Fruit fly (Drosophila melanogaster) whole organism, wandering third instar larva: Measurements from ENCODE around the gene Naa30A.

Source experiments
- HLH106 ChIP-seq: fragments of 200-800 bp; optimal IDR thresholded peaks from 3 replicates; lab custom pipeline; 2019; ENCODE audit warnings: missing biosample characterization, mild to moderate bottlenecking, missing genetic modification characterization, moderate library complexity
- Mio ChIP-seq: sonication (Bioruptor generic); optimal IDR thresholded peaks from 2 replicates; lab custom pipeline; 2016; ENCODE audit warnings: missing biosample characterization, missing genetic modification characterization
- OdsH ChIP-seq: fragments of 200-800 bp; sonication (Bioruptor generic); optimal IDR thresholded peaks from 2 replicates; lab custom pipeline; 2016; ENCODE audit warnings: missing biosample characterization, mild to moderate bottlenecking, missing genetic modification characterization
- br ChIP-seq: fragments of 200-800 bp; sonication (Bioruptor generic); optimal IDR thresholded peaks from 2 replicates; lab custom pipeline; 2016; ENCODE audit warnings: missing biosample characterization, missing genetic modification characterization
- psq ChIP-seq: fragments of 200-800 bp; sonication (Bioruptor generic); optimal IDR thresholded peaks from 3 replicates; lab custom pipeline; 2017; ENCODE audit warnings: missing biosample characterization, mild to moderate bottlenecking, missing genetic modification characterization, moderate library complexity

- no peak for TF ChIP-seq HLH106 (tag; lab: Kevin White, UChicago)
- TF ChIP-seq psq: no peak
- no peak for TF ChIP-seq br (GFP tag; lab: Kevin White, UChicago)
- TF ChIP-seq Mio: no peak
- TF ChIP-seq OdsH (GFP tag; lab: Kevin White, UChicago): no peak
Observed at dm6 chrX:1337998-1338397, 3.9 kb upstream of the Naa30A start.
